Worm (Caenorhabditis elegans): ENCODE results near the gene F36H1.11.
A peak's percentile ranks its signal among the peaks of the same experiment; 100 is the strongest.

Gene F36H1.11

ce11 chrIV:11068314-11068713, 19.3 kb downstream of the F36H1.11 start (continued):
- TF ChIP-seq hpl-2 (GFP tag; optimal IDR thresholded peaks at IDR 0.05), result no peak
- peak; percentile 64 for TF ChIP-seq snu-23 (GFP tag; optimal IDR thresholded peaks at IDR 0.05)
- no peak for TF ChIP-seq egl-13 (tag; optimal IDR thresholded peaks at IDR 0.05)
- no peak for TF ChIP-seq ceh-82 (tag; optimal IDR thresholded peaks at IDR 0.05)
- peak; percentile 78 to 87 for TF ChIP-seq lsy-2 (tag; optimal IDR thresholded peaks at IDR 0.05)
- TF ChIP-seq tbx-2 (tag; optimal IDR thresholded peaks at IDR 0.05), result peak; percentile 57
- TF ChIP-seq dsc-1 (tag; optimal IDR thresholded peaks at IDR 0.05), result no peak
- no peak for TF ChIP-seq zip-4 (GFP tag; optimal IDR thresholded peaks at IDR 0.05)
- no peak for TF ChIP-seq ztf-11 (tag; optimal IDR thresholded peaks at IDR 0.05)
- no peak for TF ChIP-seq ama-1 (optimal IDR thresholded peaks at IDR 0.05)
- TF ChIP-seq zag-1 (tag; optimal IDR thresholded peaks at IDR 0.05), result no peak
- peak; percentile 35 for TF ChIP-seq xbp-1 (tag; optimal IDR thresholded peaks at IDR 0.05)
- TF ChIP-seq unc-98 (GFP tag; IDR thresholded peaks at IDR 0.05), result peak; percentile 44; the same call in 1 of the 2 replicates
- TF ChIP-seq nhr-19 (GFP tag; conservative IDR thresholded peaks at IDR 0.05), result peak; percentile 88
- no peak for TF ChIP-seq sox-4 (tag; optimal IDR thresholded peaks at IDR 0.05)
- peak; percentile 18 for TF ChIP-seq C04F5.9 (tag; optimal IDR thresholded peaks at IDR 0.05)
- no peak for TF ChIP-seq fkh-10 (GFP tag; optimal IDR thresholded peaks at IDR 0.05)
- no peak for TF ChIP-seq nhr-90 (tag; optimal IDR thresholded peaks at IDR 0.05; ENCODE audit: poor library complexity)
- peak; percentile 61 for TF ChIP-seq unc-62 (GFP tag; optimal IDR thresholded peaks at IDR 0.05)
- no peak for TF ChIP-seq irx-1 (tag; optimal IDR thresholded peaks at IDR 0.05)
- TF ChIP-seq fkh-8 (tag; optimal IDR thresholded peaks at IDR 0.05), result no peak
- TF ChIP-seq unc-86 (tag; optimal IDR thresholded peaks at IDR 0.05), result no peak
- no peak for TF ChIP-seq hlh-4 (tag; optimal IDR thresholded peaks at IDR 0.05)
- no peak for TF ChIP-seq jun-1 (tag; optimal IDR thresholded peaks at IDR 0.05)
- peak; percentile 96 for TF ChIP-seq nhr-71 (tag; optimal IDR thresholded peaks at IDR 0.05)
- no peak for TF ChIP-seq Y116A8C.19 (tag; optimal IDR thresholded peaks at IDR 0.05; ENCODE audit: borderline replicate concordance)
- peak; percentile 66 for TF ChIP-seq nhr-20 (tag; optimal IDR thresholded peaks at IDR 0.05)
- no peak for TF ChIP-seq sup-37 (GFP tag; optimal IDR thresholded peaks at IDR 0.05)
- TF ChIP-seq C34B4.2 (tag; optimal IDR thresholded peaks at IDR 0.05), result no peak
- no peak for TF ChIP-seq nhr-77 (tag; optimal IDR thresholded peaks at IDR 0.05)
- peak; percentile 8 for TF ChIP-seq mep-1 (tag; optimal IDR thresholded peaks at IDR 0.05)
- no peak for TF ChIP-seq sptf-1 (tag; optimal IDR thresholded peaks at IDR 0.05)
- no peak for TF ChIP-seq alr-1 (tag; optimal IDR thresholded peaks at IDR 0.05; ENCODE audit: borderline replicate concordance)
- peak; percentile 15 to 44 for TF ChIP-seq efl-1 (optimal IDR thresholded peaks at IDR 0.05)
- peak in 1 of 2 experiments; percentile 65 for TF ChIP-seq efl-1 (GFP tag; optimal IDR thresholded peaks at IDR 0.05 in 1 of 2)
- TF ChIP-seq egl-27 (tag; optimal IDR thresholded peaks at IDR 0.05), result no peak
- peak; percentile 60 for TF ChIP-seq lir-3 (tag; optimal IDR thresholded peaks at IDR 0.05; ENCODE audit: poor library complexity)
- no peak for TF ChIP-seq lin-15B (tag; optimal IDR thresholded peaks at IDR 0.05)

ce11 chrIV:11070895-11071294, 21.9 kb downstream of the F36H1.11 start:
- TF ChIP-seq nhr-237 (tag; optimal IDR thresholded peaks at IDR 0.05) (peak; percentile 68), lir-3 (tag; optimal IDR thresholded peaks at IDR 0.05; ENCODE audit: poor library complexity) (peak; percentile 57), rnt-1 (tag; optimal IDR thresholded peaks at IDR 0.05) (peak; percentile 71)

DNA sequence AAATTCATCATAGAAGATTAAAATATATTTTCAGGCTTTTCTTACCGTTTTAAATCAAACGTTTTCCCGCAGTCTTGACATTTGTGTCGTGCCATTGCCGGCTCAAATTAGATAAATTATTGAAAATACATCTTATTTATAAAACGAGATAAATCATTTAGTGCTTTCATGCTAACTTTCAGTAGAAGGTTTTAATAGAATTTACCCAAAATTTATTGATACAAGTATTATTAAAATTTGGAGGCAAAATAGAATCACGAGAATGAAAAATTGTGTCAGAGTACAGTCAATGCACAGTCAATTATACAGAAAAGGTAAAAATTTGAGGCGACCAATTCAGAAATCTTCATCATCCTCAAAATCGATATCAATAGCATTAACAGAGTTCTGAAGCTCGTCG, 29.5 kb downstream of the F36H1.11 start, which contains the start of gene Y5F2A.4:
Y5F2A.4 (minus strand) TSS at position 101 of the 400 bp plus-strand sequence.
- TF ChIP-seq ces-1 (GFP tag; optimal IDR thresholded peaks at IDR 0.05) (no peak), zip-4 (GFP tag; optimal IDR thresholded peaks at IDR 0.05) (no peak), vab-15 (tag; optimal IDR thresholded peaks at IDR 0.05) (no peak), isw-1 (GFP tag; IDR thresholded peaks at IDR 0.05) (no peak), swsn-7 (tag; optimal IDR thresholded peaks at IDR 0.05) (no peak), ztf-4 (tag; optimal IDR thresholded peaks at IDR 0.05) (no peak), nhr-11 (tag; optimal IDR thresholded peaks at IDR 0.05) (no peak), aha-1 (tag; optimal IDR thresholded peaks at IDR 0.05) (no peak), dsc-1 (tag; optimal IDR thresholded peaks at IDR 0.05) (no peak), hlh-17 (GFP tag; optimal IDR thresholded peaks at IDR 0.05; ENCODE audit: borderline replicate concordance) (no peak)

Data from whole organism, L1 larva.